Fruit fly (Drosophila melanogaster) whole organism: ENCODE measurements around the gene CG9795.

Experiments used
- CG8478 ChIP-seq: fragments of >200 bp; optimal IDR thresholded peaks from 2 replicates; lab custom pipeline; 2018; ENCODE audit warnings: inconsistent platforms
- Dll ChIP-seq: fragments of >200 bp; optimal IDR thresholded peaks from 2 replicates; lab custom pipeline; 2017
- EcR ChIP-seq, 2 experiments: fragments of >200 bp; optimal IDR thresholded peaks; 2 replicates each; lab custom pipeline; 2017; ENCODE audit warnings: missing biosample characterization in 2 of 2, missing genetic modification characterization in 2 of 2, missing genetic modification reagents in 2 of 2
- pan ChIP-seq: fragments of >200 bp; optimal IDR thresholded peaks from 2 replicates; lab custom pipeline; 2017
- psq ChIP-seq: fragments of >200 bp; optimal IDR thresholded peaks from 2 replicates; lab custom pipeline; 2017
- usp ChIP-seq: fragments of >200 bp; optimal IDR thresholded peaks from 2 replicates; lab custom pipeline; 2017; ENCODE audit warnings: missing biosample characterization, missing genetic modification characterization, mixed read lengths

The CG9795 gene

DNA sequence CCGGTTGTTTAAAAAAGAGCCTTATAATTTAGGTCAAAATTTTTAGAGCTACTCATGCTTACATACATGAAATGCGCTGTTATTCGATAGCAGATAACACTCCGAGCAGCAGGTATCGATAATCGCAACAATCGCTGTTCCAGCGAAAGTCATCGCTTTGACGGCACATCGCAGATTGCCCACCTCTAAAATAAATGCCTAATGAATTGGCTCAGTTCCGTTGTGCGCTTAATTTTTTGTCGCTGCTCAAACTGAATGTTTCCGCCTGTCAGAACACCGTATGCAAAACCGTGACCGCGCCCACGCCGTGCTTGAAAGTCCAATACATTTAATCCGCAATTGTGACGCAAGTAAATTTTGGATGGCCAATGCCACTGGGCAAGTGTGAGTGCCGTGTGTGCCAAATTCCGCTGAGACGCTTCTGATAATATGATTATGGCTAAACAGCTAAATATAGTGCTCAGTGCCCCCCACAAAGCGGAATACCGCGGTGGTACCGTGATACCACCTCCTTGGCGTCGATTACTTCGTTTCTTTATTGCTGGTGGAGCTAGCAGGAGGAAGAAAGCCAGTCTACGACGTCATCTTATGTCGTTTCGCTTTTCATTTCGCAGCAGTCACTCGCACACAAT is at the start of gene CG9795:
Gene CG9795, plus strand, starts transcription at position 177 of the 632 bp plus-strand sequence.
- TF ChIP-seq EcR (GFP tag; optimal IDR thresholded peaks at IDR 0.05; lab: Kevin White, UChicago) (no peak), CG8478 (lab: Kevin White, UChicago) (no peak), pan (lab: Kevin White, UChicago) (no peak), usp (GFP tag; lab: Kevin White, UChicago) (no peak), Dll (no peak), psq (no peak)

DNA sequence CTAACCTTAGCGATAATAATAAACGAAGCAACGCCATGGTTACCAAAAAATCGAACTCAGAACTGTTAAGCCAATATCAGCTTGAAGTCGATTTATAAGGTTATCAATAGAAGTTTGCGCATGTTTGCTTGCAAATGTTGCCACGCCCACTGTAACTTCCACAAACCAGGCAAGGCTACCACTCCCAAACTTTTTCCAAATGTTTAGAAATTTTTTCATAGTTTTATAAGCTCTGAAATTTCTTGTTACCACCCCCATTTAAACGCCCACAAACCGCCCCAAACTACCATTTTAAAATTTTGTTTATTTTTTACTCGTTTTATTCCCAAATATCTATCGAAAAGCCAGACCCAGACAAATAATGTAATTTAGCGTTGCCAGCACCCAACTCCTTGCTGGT is 41.7 kb upstream of the CG9795 start, which contains the start of gene flip:
Gene flip, minus strand, starts transcription at position 101 of the 400 bp plus-strand sequence.
- TF ChIP-seq CG8478 (lab: Kevin White, UChicago), result no peak
- no peak for TF ChIP-seq usp (GFP tag; lab: Kevin White, UChicago)

DNA sequence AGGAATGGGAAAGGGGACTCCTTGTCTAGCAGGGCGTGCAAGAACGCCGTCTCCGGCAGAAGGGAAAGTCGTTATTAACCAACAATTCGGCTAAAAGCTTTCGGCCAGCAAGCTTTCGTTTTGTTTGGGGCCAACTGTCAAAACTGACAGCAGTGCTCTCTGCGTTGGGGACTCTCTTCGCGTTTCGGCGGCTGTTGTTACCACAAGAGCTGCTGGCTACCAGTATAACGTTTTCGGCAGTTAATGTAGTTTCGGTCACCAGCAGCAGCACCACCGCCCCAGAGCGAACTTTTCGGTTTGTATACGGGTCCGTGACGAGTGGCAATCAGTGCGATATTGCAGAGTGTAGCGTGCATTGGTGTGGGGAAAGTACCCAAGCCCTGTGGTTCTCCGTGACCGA is 39.4 kb upstream of the CG9795 start, which contains the start of gene cpx:
Gene cpx, plus strand, starts transcription at position 160 of the 400 bp plus-strand sequence.
- no peak for TF ChIP-seq psq
- TF ChIP-seq CG8478 (lab: Kevin White, UChicago), result no peak
- no peak for TF ChIP-seq EcR (GFP tag; optimal IDR thresholded peaks at IDR 0.05; lab: Kevin White, UChicago)
- no peak for TF ChIP-seq usp (GFP tag; lab: Kevin White, UChicago)
- TF ChIP-seq pan (lab: Kevin White, UChicago), result no peak
- no peak for TF ChIP-seq Dll

DNA sequence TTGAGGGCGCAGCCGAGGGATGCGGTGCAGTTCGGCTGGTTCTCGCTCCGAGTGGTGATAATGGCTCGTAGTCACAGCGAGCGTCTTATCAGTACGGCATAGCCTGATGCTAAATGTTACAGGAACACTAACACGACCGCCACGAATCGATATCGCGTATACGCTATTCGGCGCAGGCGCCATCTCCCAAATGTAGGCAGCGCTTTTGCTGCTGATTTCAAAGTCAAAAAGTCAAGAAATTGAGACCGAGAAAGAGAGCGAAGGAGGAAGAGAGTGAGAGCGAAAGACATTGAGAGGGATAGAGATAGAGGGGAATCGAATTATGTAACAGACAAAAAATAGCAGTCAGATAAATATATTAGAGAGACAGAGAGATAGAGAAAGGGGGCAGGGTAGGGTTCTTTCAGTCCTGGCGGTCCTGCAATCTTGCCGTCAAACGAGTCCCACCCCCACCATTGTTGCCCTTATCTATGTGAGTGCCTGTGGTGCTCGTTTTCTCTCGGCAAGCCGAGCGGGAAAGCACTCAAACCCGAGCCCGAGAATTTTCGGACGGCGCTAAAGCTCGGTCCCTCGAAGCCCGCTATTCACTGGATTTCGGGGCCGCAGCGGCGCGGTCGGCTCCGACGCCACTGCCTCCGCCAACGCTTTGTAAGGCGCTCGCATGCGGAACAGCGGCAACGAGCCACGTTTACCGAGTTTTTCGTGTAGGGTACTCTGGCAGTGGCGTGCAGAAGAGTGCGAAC is 38.2 kb upstream of the CG9795 start:
- no peak for TF ChIP-seq psq
- no peak for TF ChIP-seq pan (lab: Kevin White, UChicago)
- no peak for TF ChIP-seq EcR (GFP tag; optimal IDR thresholded peaks at IDR 0.05; lab: Kevin White, UChicago)
- TF ChIP-seq CG8478 (lab: Kevin White, UChicago), result no peak
- TF ChIP-seq usp (GFP tag; lab: Kevin White, UChicago), result no peak
- no peak for TF ChIP-seq Dll

DNA sequence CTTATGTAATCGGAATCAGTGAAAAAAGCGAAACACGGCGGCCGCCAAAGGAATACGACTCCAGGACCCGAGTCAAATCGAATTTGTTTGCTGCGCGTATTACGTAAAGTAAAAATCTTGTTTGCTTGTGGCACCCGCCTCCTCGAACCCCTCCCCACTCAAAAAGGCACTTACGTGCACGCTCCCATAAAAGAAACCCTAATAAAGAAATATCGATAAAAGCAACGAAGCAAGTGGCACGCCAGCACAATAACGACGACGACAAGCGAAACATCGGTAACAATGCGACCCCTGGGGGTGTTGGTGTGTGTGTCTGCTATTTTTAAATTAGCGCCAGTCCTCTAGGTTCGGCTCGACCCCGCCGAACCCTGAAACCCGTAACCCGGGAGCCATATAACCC is 37.3 kb upstream of the CG9795 start:
- TF ChIP-seq usp (GFP tag; lab: Kevin White, UChicago) (no peak), EcR (GFP tag; optimal IDR thresholded peaks at IDR 0.05; lab: Kevin White, UChicago) (no peak), psq (no peak), pan (lab: Kevin White, UChicago) (no peak), Dll (no peak), CG8478 (lab: Kevin White, UChicago) (no peak)

DNA sequence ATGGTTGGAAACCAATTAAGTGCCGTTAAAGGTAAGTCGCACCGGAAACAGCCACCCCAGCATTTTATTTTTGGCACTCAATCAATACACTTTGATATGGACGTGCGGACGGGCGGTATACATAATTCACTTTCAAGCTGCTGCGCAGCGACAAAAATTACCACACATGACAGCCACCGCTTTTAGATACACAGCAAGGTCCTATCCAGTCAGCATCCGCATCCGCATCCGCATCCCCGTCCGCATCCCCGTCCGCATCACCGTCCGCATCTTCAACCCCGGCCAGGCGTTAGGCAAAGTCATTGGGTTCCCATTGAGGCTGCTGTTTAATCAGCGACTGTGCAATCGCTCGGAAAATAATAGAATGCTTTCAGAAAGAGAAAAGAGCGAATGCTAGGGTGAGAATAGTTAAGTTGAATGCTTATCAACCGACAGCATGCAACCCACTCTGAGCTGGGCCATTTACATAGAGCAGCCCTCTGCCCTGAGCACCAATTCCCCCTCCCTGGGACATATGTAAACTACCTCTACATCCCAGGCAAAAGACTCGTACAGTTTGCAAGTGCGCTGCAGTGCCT is 35.0 kb upstream of the CG9795 start:
- TF ChIP-seq usp (GFP tag; lab: Kevin White, UChicago) (no peak), psq (no peak), Dll (no peak), CG8478 (lab: Kevin White, UChicago) (no peak), EcR (GFP tag; optimal IDR thresholded peaks at IDR 0.05; lab: Kevin White, UChicago) (no peak), pan (lab: Kevin White, UChicago) (no peak)

DNA sequence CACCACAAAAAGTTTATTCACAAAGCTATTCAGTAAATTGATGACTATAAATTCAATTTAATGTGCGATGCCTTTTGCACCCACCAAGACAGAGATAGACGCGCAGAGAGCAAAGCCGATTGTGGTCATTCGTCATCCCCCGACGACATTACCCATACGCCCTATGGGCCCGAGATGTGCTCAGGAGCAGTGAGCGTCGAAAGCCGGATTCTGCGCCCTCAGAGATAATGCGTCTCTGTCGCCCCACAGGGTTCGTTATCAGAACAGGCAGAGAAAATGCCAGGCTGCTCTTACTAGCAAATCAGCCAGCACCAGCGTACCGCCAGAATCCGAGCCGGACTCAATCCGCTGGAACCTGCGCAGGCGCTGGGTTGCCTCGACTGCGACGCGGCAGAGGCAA is 28.2 kb upstream of the CG9795 start:
- no peak for TF ChIP-seq Dll
- no peak for TF ChIP-seq usp (GFP tag; lab: Kevin White, UChicago)
- no peak for TF ChIP-seq EcR (GFP tag; optimal IDR thresholded peaks at IDR 0.05; lab: Kevin White, UChicago)
- no peak for TF ChIP-seq psq
- no peak for TF ChIP-seq CG8478 (lab: Kevin White, UChicago)
- TF ChIP-seq pan (lab: Kevin White, UChicago), result no peak

DNA sequence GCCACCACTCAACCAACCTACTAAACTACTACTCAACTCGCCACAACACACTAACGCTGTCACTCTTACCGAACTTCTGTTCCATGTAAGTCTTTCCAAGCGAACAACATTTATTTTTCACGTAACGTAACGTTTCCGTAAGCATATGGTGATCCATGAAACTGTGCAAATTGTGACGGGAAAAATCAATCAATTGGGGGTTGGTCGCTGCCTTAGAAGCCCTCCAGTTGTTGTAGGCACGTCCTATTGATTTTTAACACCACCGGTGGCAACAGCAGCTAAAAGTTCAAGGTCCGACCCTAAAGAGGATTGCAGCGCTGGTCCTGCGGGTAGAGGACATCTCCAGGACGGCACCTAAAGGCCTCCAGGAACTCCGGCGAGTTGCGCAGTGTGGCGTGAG is 27.3 kb upstream of the CG9795 start:
- TF ChIP-seq CG8478 (lab: Kevin White, UChicago) (no peak), EcR (GFP tag; optimal IDR thresholded peaks at IDR 0.05; lab: Kevin White, UChicago) (no peak), usp (GFP tag; lab: Kevin White, UChicago) (no peak), Dll (no peak), pan (lab: Kevin White, UChicago) (no peak), psq (no peak)

DNA sequence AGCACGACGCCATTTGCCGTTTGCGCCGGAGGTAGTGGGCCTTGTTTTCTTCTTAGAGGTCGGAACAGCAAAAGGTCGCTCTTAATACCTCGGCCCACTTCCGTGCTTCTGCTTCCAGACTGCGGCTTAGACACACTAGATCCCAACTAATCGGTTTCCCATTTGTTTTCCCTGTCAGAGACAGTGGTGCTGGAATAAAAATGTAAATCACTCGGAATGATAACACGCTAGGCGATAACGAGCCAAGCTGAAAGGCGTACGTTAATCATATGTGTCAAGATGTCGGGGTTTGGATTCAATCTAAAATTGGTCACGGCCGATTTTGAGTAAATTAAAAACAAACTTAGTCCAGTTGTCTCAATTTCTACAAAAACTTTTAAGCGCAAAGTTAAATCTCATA is 24.8 kb upstream of the CG9795 start, which contains the start of gene Nepl11:
Gene Nepl11, minus strand, starts transcription at position 152 of the 400 bp plus-strand sequence.
- no peak for TF ChIP-seq pan (lab: Kevin White, UChicago)
- TF ChIP-seq Dll, result no peak
- no peak for TF ChIP-seq EcR (GFP tag; optimal IDR thresholded peaks at IDR 0.05; lab: Kevin White, UChicago)
- TF ChIP-seq usp (GFP tag; lab: Kevin White, UChicago), result no peak
- TF ChIP-seq psq, result no peak

DNA sequence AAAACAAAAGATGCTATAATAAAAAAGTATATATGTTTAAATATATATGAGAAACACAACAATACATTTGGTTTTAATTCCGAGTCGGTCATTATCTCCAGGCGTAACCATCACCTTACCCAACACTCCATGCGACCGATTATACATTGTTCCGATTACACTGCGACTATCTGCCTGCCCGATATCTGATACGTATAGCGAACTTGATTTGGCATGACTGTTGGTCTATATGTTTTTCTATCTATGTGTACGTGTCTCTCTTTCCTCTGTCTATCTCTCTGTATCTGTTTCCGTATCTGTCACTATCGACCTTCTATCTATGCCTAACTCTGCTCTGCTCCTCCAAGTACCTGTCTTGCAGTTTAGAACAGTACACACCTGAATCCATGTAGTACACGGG is 18.0 kb upstream of the CG9795 start:
- TF ChIP-seq Dll (no peak), CG8478 (lab: Kevin White, UChicago) (no peak), pan (lab: Kevin White, UChicago) (no peak), EcR (GFP tag; optimal IDR thresholded peaks at IDR 0.05; lab: Kevin White, UChicago) (no peak), psq (no peak), usp (GFP tag; lab: Kevin White, UChicago) (no peak)

DNA sequence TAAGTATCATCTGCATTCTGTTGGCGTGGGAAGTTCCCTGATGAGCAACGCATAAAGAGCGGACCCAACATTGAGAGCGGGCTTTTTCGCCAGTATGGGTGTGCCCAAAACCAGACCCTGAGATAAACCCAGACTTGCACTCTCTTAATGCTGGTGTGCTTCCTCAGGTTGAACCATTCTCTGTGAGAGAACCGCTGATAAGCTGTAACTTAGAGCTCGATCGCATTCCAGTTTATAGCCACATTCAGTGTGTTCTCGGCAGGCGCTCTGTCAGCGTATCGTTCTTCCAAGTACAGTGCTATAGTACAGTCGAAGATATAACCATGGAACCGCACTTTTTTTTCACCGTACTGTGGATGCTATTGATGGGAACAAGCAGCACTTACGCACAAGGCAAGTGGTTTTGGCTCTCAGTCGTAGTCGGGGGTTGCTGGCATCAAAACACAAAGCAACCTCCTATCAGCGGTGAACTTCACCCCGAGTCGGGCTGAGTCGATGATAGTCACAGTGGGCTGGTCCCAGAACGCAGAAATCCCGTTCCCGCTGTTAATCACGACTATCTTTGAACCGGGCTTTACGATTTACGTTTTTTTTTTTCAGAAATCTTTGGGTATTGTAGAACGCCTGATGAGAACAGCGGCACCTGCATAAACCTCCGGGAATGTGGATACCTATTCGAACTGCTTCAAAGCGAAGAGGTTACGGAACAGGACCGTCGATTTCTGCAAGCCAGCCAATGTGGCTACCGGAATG is 11.6 kb upstream of the CG9795 start, which contains the start of gene MP1:
Gene MP1, plus strand, starts transcription at position 245 of the 753 bp plus-strand sequence.
- TF ChIP-seq usp (GFP tag; lab: Kevin White, UChicago) (no peak), psq (no peak), pan (lab: Kevin White, UChicago) (no peak)
